Fruit fly (Drosophila melanogaster): ENCODE results near the gene CG4757.
A peak's percentile ranks its signal among the peaks of the same experiment; 100 is the strongest.

DNA sequence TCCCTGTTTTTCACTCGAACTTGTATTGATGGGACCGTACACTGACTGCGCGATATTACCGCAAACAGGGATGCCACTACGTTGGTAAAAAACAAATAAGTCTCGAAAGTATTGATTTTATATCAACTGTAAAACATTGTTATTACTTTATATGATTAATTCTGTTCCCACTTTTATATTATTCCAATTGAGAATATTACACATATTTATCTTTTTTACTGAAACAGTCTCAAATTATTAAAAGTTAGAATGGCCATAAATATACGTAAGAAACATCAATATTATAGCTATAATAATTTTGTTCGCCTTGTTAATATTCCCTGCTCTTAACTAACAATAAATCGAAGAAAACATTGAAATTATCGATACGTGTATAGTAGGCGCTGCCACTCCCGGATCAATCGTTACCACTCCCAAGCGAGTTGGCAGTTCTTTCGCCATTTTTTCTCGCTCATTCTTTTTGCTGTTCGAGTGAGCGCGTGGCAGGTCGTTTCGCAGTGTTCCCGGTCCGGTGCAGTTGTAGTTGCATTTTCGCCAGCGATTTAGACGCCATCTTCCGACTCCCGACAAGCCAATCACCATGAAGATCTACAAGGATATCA is 48.9 kb downstream of the CG4757 start, which contains the start of the genes SdhC and Tctp:
- TF ChIP-seq jim (GFP tag; optimal IDR thresholded peaks at IDR 0.05): no peak
- TF ChIP-seq Hr83 (GFP tag; optimal IDR thresholded peaks at IDR 0.05; ENCODE audit: poor library complexity, severe bottlenecking): peak; percentile 82
- peak; percentile 77 for TF ChIP-seq brk (GFP tag; optimal IDR thresholded peaks at IDR 0.05)
- peak; percentile 13 for TF ChIP-seq OdsH (GFP tag; optimal IDR thresholded peaks at IDR 0.05)
- peak; percentile 49 for TF ChIP-seq ey (GFP tag; optimal IDR thresholded peaks at IDR 0.05)
- no peak for TF ChIP-seq CG32264 (GFP tag; optimal IDR thresholded peaks at IDR 0.05)
- peak; percentile 64 for TF ChIP-seq h (GFP tag; optimal IDR thresholded peaks at IDR 0.05)
- TF ChIP-seq foxo (GFP tag; optimal IDR thresholded peaks at IDR 0.05): peak in 1 of 2 experiments; percentile 71
- TF ChIP-seq lola (GFP tag; optimal IDR thresholded peaks at IDR 0.05): no peak
- peak; percentile 66 for TF ChIP-seq Sp1 (GFP tag; optimal IDR thresholded peaks at IDR 0.05)
- TF ChIP-seq sv (GFP tag; optimal IDR thresholded peaks at IDR 0.05): peak; percentile 58
- TF ChIP-seq psq (GFP tag; optimal IDR thresholded peaks at IDR 0.05): peak; percentile 63
- no peak for TF ChIP-seq pan (optimal IDR thresholded peaks at IDR 0.05)
- TF ChIP-seq HLH106 (tag; optimal IDR thresholded peaks at IDR 0.05): peak; percentile 43
